Fruit fly (Drosophila melanogaster): Measurements from ENCODE around the gene TM9SF2.
A peak's percentile ranks its signal among the peaks of the same experiment; 100 is the strongest.

TM9SF2 gene

dm6 chr2L:20734687-20735088 lies 579 bp upstream of the TM9SF2 start (continued):
- TF ChIP-seq H15 (GFP tag; IDR thresholded peaks at IDR 0.05), result no peak
- no peak for TF ChIP-seq D (optimal IDR thresholded peaks at IDR 0.05)
- TF ChIP-seq D (GFP tag; optimal IDR thresholded peaks at IDR 0.05), result no peak
- no peak for TF ChIP-seq phol (tag; optimal IDR thresholded peaks at IDR 0.05)
- TF ChIP-seq Mrtf (GFP tag; IDR thresholded peaks at IDR 0.05), result no peak
- TF ChIP-seq CG13894 (tag; optimal IDR thresholded peaks at IDR 0.05), result no peak
- TF ChIP-seq CG7372 (GFP tag; IDR thresholded peaks at IDR 0.05), result no peak
- no peak for TF ChIP-seq tin (GFP tag; optimal IDR thresholded peaks at IDR 0.05)
- TF ChIP-seq Atf-2 (GFP tag; optimal IDR thresholded peaks at IDR 0.05), result no peak
- TF ChIP-seq HLH54F (GFP tag; optimal IDR thresholded peaks at IDR 0.05), result no peak
- no peak for TF ChIP-seq CG18476 (GFP tag; optimal IDR thresholded peaks at IDR 0.05)
- no peak for TF ChIP-seq Bteb2 (GFP tag; optimal IDR thresholded peaks at IDR 0.05)
- TF ChIP-seq gcm2 (GFP tag; optimal IDR thresholded peaks at IDR 0.05), result no peak
- no peak for TF ChIP-seq sob (GFP tag; IDR thresholded peaks at IDR 0.05)
- TF ChIP-seq nmo (GFP tag; optimal IDR thresholded peaks at IDR 0.05), result no peak
- no peak for TF ChIP-seq tup (GFP tag; optimal IDR thresholded peaks at IDR 0.05)
- TF ChIP-seq Hr51 (GFP tag; optimal IDR thresholded peaks at IDR 0.05), result no peak
- TF ChIP-seq ro (GFP tag; IDR thresholded peaks at IDR 0.05), result no peak
- TF ChIP-seq CG2712 (tag; optimal IDR thresholded peaks at IDR 0.05), result no peak
- TF ChIP-seq CG6791 (GFP tag; IDR thresholded peaks at IDR 0.05; ENCODE audit: partially characterized antibody), result peak; percentile 72; the same call in 2 of the 3 replicates
- no peak for TF ChIP-seq CG34422 (GFP tag; IDR thresholded peaks at IDR 0.05)
- TF ChIP-seq lmd (GFP tag; IDR thresholded peaks at IDR 0.05), result no peak
- peak; percentile 63 for TF ChIP-seq CG2116 (GFP tag; optimal IDR thresholded peaks at IDR 0.05)
- TF ChIP-seq lilli (GFP tag; optimal IDR thresholded peaks at IDR 0.05), result no peak
- no peak for TF ChIP-seq Hsf (GFP tag; optimal IDR thresholded peaks at IDR 0.05)
- TF ChIP-seq hbn (GFP tag; IDR thresholded peaks at IDR 0.05; ENCODE audit: partially characterized antibody), result peak; percentile 42; the same call in 1 of the 2 replicates
- TF ChIP-seq CG8944 (GFP tag; optimal IDR thresholded peaks at IDR 0.05), result no peak
- TF ChIP-seq Med (GFP tag), result peak; percentile 28
- TF ChIP-seq br (optimal IDR thresholded peaks at IDR 0.05), result no peak
- TF ChIP-seq corto (GFP tag; optimal IDR thresholded peaks at IDR 0.05), result no peak
- no peak for TF ChIP-seq D19A (tag; optimal IDR thresholded peaks at IDR 0.05)
- no peak for TF ChIP-seq gem (tag; optimal IDR thresholded peaks at IDR 0.05)
- no peak for TF ChIP-seq tap (tag; optimal IDR thresholded peaks at IDR 0.05)
- TF ChIP-seq HmgZ (tag; optimal IDR thresholded peaks at IDR 0.05), result no peak
- TF ChIP-seq lbe (GFP tag; optimal IDR thresholded peaks at IDR 0.05), result no peak
- TF ChIP-seq gt (GFP tag; IDR thresholded peaks at IDR 0.05), result no peak
- peak; percentile 79 for TF ChIP-seq Dll (GFP tag; IDR thresholded peaks at IDR 0.05; ENCODE audit: partially characterized antibody)
- no peak for TF ChIP-seq Hand (GFP tag; optimal IDR thresholded peaks at IDR 0.05)
- 0 out of 2 replicates have a peak, but pooled peaks have one; percentile 47 for TF ChIP-seq ato (GFP tag; IDR thresholded peaks at IDR 0.05; ENCODE audit: partially characterized antibody)
- no peak for TF ChIP-seq CG9437 (GFP tag; optimal IDR thresholded peaks at IDR 0.05)
- TF ChIP-seq kay (GFP tag; optimal IDR thresholded peaks at IDR 0.05), result no peak
- TF ChIP-seq CG11560 (tag; IDR thresholded peaks at IDR 0.05), result peak; percentile 97
- TF ChIP-seq CG9727 (GFP tag; optimal IDR thresholded peaks at IDR 0.05), result no peak
- TF ChIP-seq Scr (GFP tag; IDR thresholded peaks at IDR 0.05; ENCODE audit: partially characterized antibody), result peak; percentile 70
- TF ChIP-seq BtbVII (GFP tag; optimal IDR thresholded peaks at IDR 0.05), result no peak
- no peak for TF ChIP-seq CG9215 (GFP tag; IDR thresholded peaks at IDR 0.05)
- TF ChIP-seq CG10543 (GFP tag; optimal IDR thresholded peaks at IDR 0.05), result no peak
- TF ChIP-seq dysf (GFP tag; IDR thresholded peaks at IDR 0.05), result no peak
- no peak for TF ChIP-seq Rx (GFP tag; IDR thresholded peaks at IDR 0.05)
- no peak for TF ChIP-seq CrebB (tag; optimal IDR thresholded peaks at IDR 0.05)
- no peak for TF ChIP-seq CG11085 (GFP tag; IDR thresholded peaks at IDR 0.05)
- TF ChIP-seq CG2120 (GFP tag; optimal IDR thresholded peaks at IDR 0.05), result no peak
